Fruit fly (Drosophila melanogaster) whole organism, embryonic: Measurements from ENCODE around the gene Atg5.
A peak's percentile ranks its signal among the peaks of the same experiment; 100 is the strongest.

ENCODE experiments used
- Aef1 ChIP-seq: fragments of 200-800 bp; sonication (Bioruptor generic); IDR thresholded peaks from 3 replicates; pipeline ENCODE4 v1.3.6; 2022; ENCODE audit warnings: missing biosample characterization, missing genetic modification characterization
- CG10209 ChIP-seq: fragments of 200-800 bp; sonication (Bioruptor generic); optimal IDR thresholded peaks from 3 replicates; lab custom pipeline; 2017; ENCODE audit warnings: missing biosample characterization, mild to moderate bottlenecking, missing genetic modification characterization, missing genetic modification reagents
- CG10274 ChIP-seq: fragments of 200-800 bp; sonication (Bioruptor generic); optimal IDR thresholded peaks from 3 replicates; lab custom pipeline; 2017; ENCODE audit warnings: missing biosample characterization, mild to moderate bottlenecking, missing genetic modification characterization
- CG10431 ChIP-seq: fragments of 200-800 bp; sonication (Bioruptor generic); optimal IDR thresholded peaks from 3 replicates; lab custom pipeline; 2018; ENCODE audit warnings: missing biosample characterization, mild to moderate bottlenecking, missing genetic modification characterization
- CG11504 ChIP-seq: fragments of 200-800 bp; sonication (Bioruptor generic); optimal IDR thresholded peaks from 3 replicates; lab custom pipeline; 2019; ENCODE audit warnings: missing biosample characterization, mild to moderate bottlenecking, missing genetic modification characterization, moderate library complexity
- CG12071 ChIP-seq: fragments of 200-800 bp; sonication (Bioruptor generic); optimal IDR thresholded peaks from 3 replicates; lab custom pipeline; 2018; ENCODE audit warnings: missing biosample characterization, mild to moderate bottlenecking, missing genetic modification characterization
- CG12744 ChIP-seq: fragments of 200-800 bp; sonication (Bioruptor generic); optimal IDR thresholded peaks from 2 replicates; lab custom pipeline; 2016; ENCODE audit warnings: missing biosample characterization, missing genetic modification characterization
- CG17385 ChIP-seq: fragments of 200-800 bp; sonication (Bioruptor generic); optimal IDR thresholded peaks from 3 replicates; lab custom pipeline; 2018; ENCODE audit warnings: missing biosample characterization, mild to moderate bottlenecking, missing genetic modification characterization
- CG17612 ChIP-seq: fragments of 200-800 bp; sonication (Bioruptor generic); IDR thresholded peaks from 2 replicates; pipeline ENCODE4 v1.3.6; 2022; ENCODE audit warnings: missing biosample characterization, missing genetic modification characterization
- CG17802 ChIP-seq: fragments of 200-800 bp; sonication (Bioruptor generic); optimal IDR thresholded peaks from 2 replicates; lab custom pipeline; 2018; ENCODE audit warnings: missing biosample characterization, mild to moderate bottlenecking, missing genetic modification characterization, moderate library complexity
- CG1792 ChIP-seq: fragments of 200-800 bp; sonication (Bioruptor generic); optimal IDR thresholded peaks from 2 replicates; lab custom pipeline; 2016; ENCODE audit warnings: missing biosample characterization, missing genetic modification characterization
- CG18262 ChIP-seq: fragments of 200-800 bp; optimal IDR thresholded peaks from 3 replicates; lab custom pipeline; 2019; ENCODE audit warnings: missing biosample characterization, mild to moderate bottlenecking, missing genetic modification characterization, moderate library complexity
- CG2116 ChIP-seq: fragments of 200-800 bp; sonication (Bioruptor generic); optimal IDR thresholded peaks from 3 replicates; lab custom pipeline; 2018; ENCODE audit warnings: missing biosample characterization, mild to moderate bottlenecking, missing genetic modification characterization
- CG2678 ChIP-seq: fragments of 200-800 bp; sonication (Bioruptor generic); optimal IDR thresholded peaks from 3 replicates; lab custom pipeline; 2019; ENCODE audit warnings: missing biosample characterization, mild to moderate bottlenecking, missing genetic modification characterization, moderate library complexity
- CG31365 ChIP-seq: fragments of 200-800 bp; sonication (Bioruptor generic); optimal IDR thresholded peaks from 2 replicates; lab custom pipeline; 2018; ENCODE audit warnings: missing biosample characterization, mild to moderate bottlenecking, missing genetic modification characterization
- CG3407 ChIP-seq: fragments of 200-800 bp; sonication (Bioruptor generic); optimal IDR thresholded peaks from 2 replicates; lab custom pipeline; 2018; ENCODE audit warnings: missing biosample characterization, mild to moderate bottlenecking, missing genetic modification characterization
- CG34422 ChIP-seq: fragments of 200-800 bp; sonication (Bioruptor generic); IDR thresholded peaks from 3 replicates; pipeline ENCODE4 v1.3.6; 2022; ENCODE audit warnings: missing biosample characterization, missing genetic modification characterization
- CG4360 ChIP-seq: fragments of 200-800 bp; sonication (Bioruptor generic); IDR thresholded peaks from 2 replicates; pipeline ENCODE4 v1.3.6; 2022; ENCODE audit warnings: missing biosample characterization, missing genetic modification characterization
- CG6791 ChIP-seq: fragments of 200-800 bp; sonication (Bioruptor generic); IDR thresholded peaks from 3 replicates; pipeline ENCODE4 v1.3.6; 2022; ENCODE audit warnings: missing biosample characterization, missing genetic modification characterization; ENCODE audit not compliant: partially characterized antibody
- CG8924 ChIP-seq: fragments of 200-800 bp; optimal IDR thresholded peaks from 3 replicates; lab custom pipeline; 2019; ENCODE audit warnings: missing biosample characterization, mild to moderate bottlenecking, missing genetic modification characterization, moderate library complexity
- CG9932 ChIP-seq: fragments of 200-800 bp; sonication (Bioruptor generic); IDR thresholded peaks from 2 replicates; pipeline ENCODE4 v1.3.6; 2022; ENCODE audit warnings: missing biosample characterization, missing genetic modification characterization
- D19B ChIP-seq: fragments of 200-800 bp; sonication (Bioruptor generic); optimal IDR thresholded peaks from 2 replicates; lab custom pipeline; 2017; ENCODE audit warnings: missing biosample characterization, mild to moderate bottlenecking, missing genetic modification characterization
- Dfd ChIP-seq, 2 experiments: fragments of >200 bp; optimal IDR thresholded peaks; 2 replicates each; lab custom pipeline; 2017; ENCODE audit warnings: missing biosample characterization in 2 of 2, missing genetic modification characterization in 2 of 2
- Fer3 ChIP-seq: fragments of 200-800 bp; sonication (Bioruptor generic); optimal IDR thresholded peaks from 2 replicates; lab custom pipeline; 2018; ENCODE audit warnings: missing biosample characterization, mild to moderate bottlenecking, missing genetic modification characterization, moderate library complexity
- Gug ChIP-seq: fragments of 200-800 bp; sonication (Bioruptor generic); IDR thresholded peaks from 4 replicates; pipeline ENCODE4 v1.3.6; 2022; ENCODE audit warnings: missing biosample characterization, missing genetic modification characterization
- H15 ChIP-seq: fragments of 200-800 bp; sonication (Bioruptor generic); IDR thresholded peaks from 3 replicates; pipeline ENCODE4 v1.3.6; 2022; ENCODE audit warnings: missing biosample characterization, missing genetic modification characterization
- HHEX ChIP-seq: fragments of 200-800 bp; sonication (Bioruptor generic); optimal IDR thresholded peaks from 3 replicates; lab custom pipeline; 2017; ENCODE audit warnings: missing biosample characterization, mild to moderate bottlenecking, missing genetic modification characterization, missing genetic modification reagents
- HLH4C ChIP-seq: fragments of 200-800 bp; sonication (Bioruptor generic); IDR thresholded peaks from 3 replicates; pipeline ENCODE4 v1.3.6; 2022; ENCODE audit warnings: missing biosample characterization, missing genetic modification characterization; ENCODE audit not compliant: partially characterized antibody
- Hand ChIP-seq: fragments of 200-800 bp; sonication (Bioruptor generic); optimal IDR thresholded peaks from 2 replicates; lab custom pipeline; 2017; ENCODE audit warnings: mild to moderate bottlenecking, missing biosample characterization, missing genetic modification reagents, missing genetic modification characterization
- Med ChIP-seq: fragments of 200-800 bp; sonication (Bioruptor generic); peaks from one replicate; lab custom pipeline; 2016; ENCODE audit warnings: missing biosample characterization, missing genetic modification characterization, mild to moderate bottlenecking, inconsistent platforms, moderate library complexity
- NFAT ChIP-seq: fragments of 200-800 bp; sonication (Bioruptor generic); IDR thresholded peaks from 2 replicates; pipeline ENCODE4 v1.3.6; 2022; ENCODE audit warnings: missing biosample characterization, missing genetic modification characterization
- Nf-YA ChIP-seq: fragments of 200-800 bp; sonication (Bioruptor generic); IDR thresholded peaks from 2 replicates; pipeline ENCODE4 v1.3.6; 2022; ENCODE audit warnings: missing biosample characterization, missing genetic modification characterization
- Ptx1 ChIP-seq: fragments of 200-800 bp; sonication (Bioruptor generic); IDR thresholded peaks from 2 replicates; pipeline ENCODE4 v1.3.6; 2022; ENCODE audit warnings: missing biosample characterization, missing genetic modification characterization
- Tbp ChIP-seq: fragments of >200 bp; optimal IDR thresholded peaks from 2 replicates; lab custom pipeline; 2018; ENCODE audit warnings: missing biosample characterization, missing genetic modification characterization
- Xrp1 ChIP-seq: fragments of 200-800 bp; sonication (Bioruptor generic); IDR thresholded peaks from 2 replicates; pipeline ENCODE4 v1.3.6; 2022; ENCODE audit warnings: missing biosample characterization, missing genetic modification characterization
- al ChIP-seq: fragments of 200-800 bp; sonication (Bioruptor generic); IDR thresholded peaks from 2 replicates; pipeline ENCODE4 v1.3.6; 2022; ENCODE audit warnings: missing biosample characterization, missing genetic modification characterization
- az2 ChIP-seq: fragments of 200-800 bp; sonication (Bioruptor generic); optimal IDR thresholded peaks from 3 replicates; lab custom pipeline; 2016; ENCODE audit warnings: missing biosample characterization, missing genetic modification characterization
- bab2 ChIP-seq: fragments of 200-800 bp; sonication (Bioruptor generic); optimal IDR thresholded peaks from 2 replicates; lab custom pipeline; 2016; ENCODE audit warnings: missing biosample characterization, missing genetic modification characterization
- bowl ChIP-seq: fragments of 200-800 bp; sonication (Bioruptor generic); IDR thresholded peaks from 2 replicates; pipeline ENCODE4 v1.3.6; 2022; ENCODE audit warnings: missing biosample characterization, missing genetic modification characterization
- cwo ChIP-seq: fragments of 200-800 bp; sonication (Bioruptor generic); optimal IDR thresholded peaks from 3 replicates; lab custom pipeline; 2017; ENCODE audit warnings: missing biosample characterization, missing genetic modification characterization, mild to moderate bottlenecking, moderate library complexity, missing genetic modification reagents
- danr ChIP-seq: fragments of 200-800 bp; sonication (Bioruptor generic); IDR thresholded peaks from 2 replicates; pipeline ENCODE4 v1.3.6; 2022; ENCODE audit warnings: missing biosample characterization, missing genetic modification characterization
- dmrt99B ChIP-seq: fragments of 200-800 bp; sonication (Bioruptor generic); optimal IDR thresholded peaks from 2 replicates; lab custom pipeline; 2018; ENCODE audit warnings: missing biosample characterization, mild to moderate bottlenecking, missing genetic modification characterization, moderate library complexity
- eve ChIP-seq, 2 experiments: fragments of >200 bp; optimal IDR thresholded peaks; 2 replicates each; lab custom pipeline; 2017; ENCODE audit warnings: missing biosample characterization in 2 of 2, missing genetic modification characterization in 2 of 2
- h ChIP-seq: fragments of >200 bp; optimal IDR thresholded peaks from 2 replicates; lab custom pipeline; 2017
- inv ChIP-seq: fragments of 200-800 bp; sonication (Bioruptor generic); IDR thresholded peaks from 2 replicates; pipeline ENCODE4 v1.3.6; 2022; ENCODE audit warnings: missing biosample characterization, missing genetic modification characterization; ENCODE audit not compliant: partially characterized antibody
- lilli ChIP-seq: fragments of 200-800 bp; sonication (Bioruptor generic); optimal IDR thresholded peaks from 3 replicates; lab custom pipeline; 2016; ENCODE audit warnings: missing biosample characterization, missing genetic modification characterization
- onecut ChIP-seq: fragments of 200-800 bp; sonication (Bioruptor generic); IDR thresholded peaks from 2 replicates; pipeline ENCODE4 v1.3.6; 2022; ENCODE audit warnings: missing biosample characterization, missing genetic modification characterization
- seq ChIP-seq: fragments of 200-800 bp; sonication (Bioruptor generic); IDR thresholded peaks from 2 replicates; pipeline ENCODE4 v1.3.6; 2022; ENCODE audit warnings: missing biosample characterization, missing genetic modification characterization
- tll ChIP-seq, 2 experiments: fragments of 200-800 bp in 1 of 2; fragments of >200 bp in 1 of 2; sonication (Bioruptor generic) in 1 of 2; optimal IDR thresholded peaks; 2 replicates each; lab custom pipeline; 2017 to 2019; ENCODE audit warnings: missing biosample characterization in 2 of 2, missing genetic modification characterization in 2 of 2, mild to moderate bottlenecking in 1 of 2, moderate library complexity in 1 of 2
- unpg ChIP-seq: fragments of 200-800 bp; sonication (Bioruptor generic); optimal IDR thresholded peaks from 3 replicates; lab custom pipeline; 2018; ENCODE audit warnings: missing biosample characterization, mild to moderate bottlenecking, missing genetic modification characterization, moderate library complexity
- wek ChIP-seq: fragments of 200-800 bp; sonication (Bioruptor generic); optimal IDR thresholded peaks from 3 replicates; lab custom pipeline; 2018; ENCODE audit warnings: missing biosample characterization, mild to moderate bottlenecking, missing genetic modification characterization, moderate library complexity

The Atg5 gene

dm6 chrX:7300356-7300721 lies 23.2 kb downstream of the Atg5 start (continued):
- TF ChIP-seq Tbp (GFP tag; lab: Kevin White, UChicago) (no peak), CG10274 (GFP tag; lab: Kevin White, UChicago) (no peak), CG10209 (no peak), Dfd (GFP tag; optimal IDR thresholded peaks at IDR 0.05; lab: Kevin White, UChicago) (no peak), CG10431 (GFP tag; lab: Kevin White, UChicago) (no peak), Nf-YA (GFP tag; lab: Robert Waterston, UW) (0 out of 2 replicates have a peak, but pooled peaks have one; percentile 36), CG8924 (no peak), D19B (GFP tag; lab: Kevin White, UChicago) (no peak), lilli (GFP tag; lab: Kevin White, UChicago) (no peak), Ptx1 (GFP tag; lab: Robert Waterston, UW) (peak; percentile 30; the same call in 1 of the 2 replicates), CG12071 (peak; percentile 4), eve (GFP tag; optimal IDR thresholded peaks at IDR 0.05; lab: Kevin White, UChicago) (no peak), inv (no peak), wek (GFP tag; lab: Kevin White, UChicago) (no peak), al (0 out of 2 replicates have a peak, but pooled peaks have one; percentile 21), CG2116 (GFP tag; lab: Kevin White, UChicago) (peak; percentile 19), onecut (GFP tag; lab: Robert Waterston, UW) (0 out of 2 replicates have a peak, but pooled peaks have one; percentile 5), HHEX (no peak), az2 (GFP tag; lab: Kevin White, UChicago) (peak; percentile 25), CG3407 (GFP tag; lab: Kevin White, UChicago) (peak; percentile 99), Aef1 (GFP tag; lab: Robert Waterston, UW) (peak; percentile 72), CG9932 (GFP tag; lab: Robert Waterston, UW) (0 out of 2 replicates have a peak, but pooled peaks have one; percentile 31), seq (GFP tag; lab: Robert Waterston, UW) (no peak), Xrp1 (GFP tag; lab: Robert Waterston, UW) (0 out of 2 replicates have a peak, but pooled peaks have one; percentile 8), cwo (GFP tag; lab: Kevin White, UChicago) (no peak), Gug (GFP tag; lab: Robert Waterston, UW) (0 out of 4 replicates have a peak, but pooled peaks have one; percentile 3), H15 (GFP tag; lab: Robert Waterston, UW) (0 out of 3 replicates have a peak, but pooled peaks have one; percentile 8), bab2 (GFP tag; lab: Kevin White, UChicago) (peak; percentile 31), h (lab: Kevin White, UChicago) (no peak), NFAT (GFP tag; lab: Robert Waterston, UW) (peak; percentile 24; the same call in 1 of the 2 replicates), danr (no peak), CG4360 (GFP tag; lab: Robert Waterston, UW) (peak; percentile 90), CG17385 (GFP tag; lab: Kevin White, UChicago) (no peak), CG6791 (GFP tag; lab: Robert Waterston, UW) (no peak), CG12744 (no peak), CG17612 (GFP tag; lab: Robert Waterston, UW) (no peak), CG18262 (tag; lab: Kevin White, UChicago) (peak; percentile 14), dmrt99B (tag; lab: Kevin White, UChicago) (peak; percentile 18), CG1792 (GFP tag; lab: Kevin White, UChicago) (peak; percentile 12), Hand (GFP tag; lab: Kevin White, UChicago) (peak; percentile 48), CG17802 (no peak), bowl (GFP tag; lab: Robert Waterston, UW) (no peak), tll (GFP tag; optimal IDR thresholded peaks at IDR 0.05; lab: Kevin White, UChicago) (no peak), CG31365 (tag; lab: Kevin White, UChicago) (no peak), Fer3 (tag; lab: Kevin White, UChicago) (peak; percentile 10), CG2678 (tag; lab: Kevin White, UChicago) (peak; percentile 23), CG34422 (GFP tag; lab: Robert Waterston, UW) (0 out of 3 replicates have a peak, but pooled peaks have one; percentile 7), Med (GFP tag; lab: Kevin White, UChicago) (peak; percentile 79), unpg (GFP tag; lab: Kevin White, UChicago) (peak; percentile 24), CG11504 (tag; lab: Kevin White, UChicago) (peak; percentile 29), HLH4C (GFP tag; lab: Robert Waterston, UW) (no peak)
